Worm (Caenorhabditis elegans) whole organism, L1 larva: ENCODE data around the gene wago-5.
A peak's percentile ranks its signal among the peaks of the same experiment; 100 is the strongest.

Experiments used
- C04F5.9 ChIP-seq: sonication (generic microtip); optimal IDR thresholded peaks from 2 replicates; lab custom pipeline; 2016; ENCODE audit warnings: missing genetic modification characterization, missing compliant biosample characterization
- C16A3.4 ChIP-seq: fragments of 150-350 bp; optimal IDR thresholded peaks from 2 replicates; lab custom pipeline; 2014; ENCODE audit warnings: missing biosample characterization, missing genetic modification characterization
- C34B4.2 ChIP-seq: sonication (generic microtip); optimal IDR thresholded peaks from 2 replicates; lab custom pipeline; 2017; ENCODE audit warnings: mild to moderate bottlenecking, missing genetic modification characterization, missing compliant biosample characterization
- F16B12.6 ChIP-seq: fragments of 150-350 bp; optimal IDR thresholded peaks from 2 replicates; lab custom pipeline; 2014; ENCODE audit warnings: missing biosample characterization, missing genetic modification characterization
- Y116A8C.19 ChIP-seq: sonication (generic microtip); optimal IDR thresholded peaks from 2 replicates; lab custom pipeline; 2016; ENCODE audit warnings: missing compliant biosample characterization, missing genetic modification characterization, borderline replicate concordance
- aha-1 ChIP-seq: fragments of 150-350 bp; optimal IDR thresholded peaks from 2 replicates; lab custom pipeline; 2014; ENCODE audit warnings: missing biosample characterization, missing genetic modification characterization
- ceh-63 ChIP-seq: fragments of 200-800 bp; sonication (Bioruptor generic); optimal IDR thresholded peaks from 2 replicates; lab custom pipeline; 2018; ENCODE audit warnings: mild to moderate bottlenecking, missing genetic modification characterization, missing compliant biosample characterization
- ceh-8 ChIP-seq: fragments of 200-800 bp; sonication (Bioruptor generic); optimal IDR thresholded peaks from 2 replicates; lab custom pipeline; 2018; ENCODE audit warnings: mild to moderate bottlenecking, missing genetic modification characterization, moderate library complexity, missing compliant biosample characterization
- ceh-82 ChIP-seq, 3 experiments: fragments of 150-350 bp in 1 of 3; sonication (generic microtip) in 2 of 3; optimal IDR thresholded peaks; 2 replicates each; lab custom pipeline; 2014 to 2017; ENCODE audit warnings: missing biosample characterization in 3 of 3, missing genetic modification characterization in 3 of 3
- ces-1 ChIP-seq: fragments of 150-350 bp; optimal IDR thresholded peaks from 2 replicates; lab custom pipeline; 2014; ENCODE audit warnings: missing biosample characterization, missing genetic modification reagents, missing genetic modification characterization
- dpl-1 ChIP-seq, 3 experiments: fragments of 150-350 bp in 2 of 3; sonication (generic microtip) in 1 of 3; optimal IDR thresholded peaks; 2 replicates each; lab custom pipeline; 2014 to 2017; ENCODE audit warnings: missing biosample characterization in 3 of 3, missing genetic modification characterization in 3 of 3, missing genetic modification reagents in 3 of 3
- dsc-1 ChIP-seq: sonication (generic microtip); optimal IDR thresholded peaks from 2 replicates; lab custom pipeline; 2016; ENCODE audit warnings: mild to moderate bottlenecking, missing genetic modification characterization, missing compliant biosample characterization
- efl-1 ChIP-seq, 4 experiments: fragments of 150-350 bp; optimal IDR thresholded peaks in 3 of 4; peaks in 1 of 4; 1 replicate in 1 of 4; 2 replicates in 3 of 4; lab custom pipeline; 2014; ENCODE audit warnings: missing biosample characterization in 2 of 4, missing genetic modification characterization in 2 of 4, missing genetic modification reagents in 2 of 4
- egl-13 ChIP-seq: sonication (generic microtip); optimal IDR thresholded peaks from 2 replicates; lab custom pipeline; 2016; ENCODE audit warnings: missing genotype, missing genetic modification reagents, missing genetic modification characterization, missing compliant biosample characterization
- egl-27 ChIP-seq, 2 experiments: fragments of 150-350 bp in 1 of 2; sonication (generic microtip); optimal IDR thresholded peaks; 3 replicates each; lab custom pipeline; 2017 to 2018; ENCODE audit warnings: missing biosample characterization in 2 of 2, missing genetic modification characterization in 2 of 2, missing genetic modification reagents in 2 of 2
- elt-2 ChIP-seq: sonication (generic microtip); optimal IDR thresholded peaks from 2 replicates; lab custom pipeline; 2016; ENCODE audit warnings: missing genetic modification characterization, mild to moderate bottlenecking, inconsistent platforms, missing compliant biosample characterization, missing genetic modification reagents
- fkh-8 ChIP-seq: sonication (generic microtip); optimal IDR thresholded peaks from 2 replicates; lab custom pipeline; 2016; ENCODE audit warnings: mild to moderate bottlenecking, missing genetic modification characterization, missing compliant biosample characterization
- grh-1 ChIP-seq: fragments of 200-800 bp; sonication (Bioruptor generic); IDR thresholded peaks from 2 replicates; pipeline ENCODE4 v1.3.6; 2022; ENCODE audit warnings: missing genetic modification reagents, missing genetic modification characterization, missing compliant biosample characterization
- irx-1 ChIP-seq: sonication (generic microtip); optimal IDR thresholded peaks from 2 replicates; lab custom pipeline; 2016; ENCODE audit warnings: missing genetic modification characterization, missing compliant biosample characterization
- lin-14 ChIP-seq: fragments of 200-800 bp; sonication (Bioruptor generic); optimal IDR thresholded peaks from 2 replicates; lab custom pipeline; 2018; ENCODE audit warnings: mild to moderate bottlenecking, missing genetic modification characterization, moderate library complexity, missing compliant biosample characterization
- lin-35 ChIP-seq, 2 experiments: fragments of 150-350 bp; optimal IDR thresholded peaks; 2 replicates each; lab custom pipeline; 2014; ENCODE audit warnings: missing biosample characterization in 2 of 2, missing genetic modification characterization in 2 of 2, missing genetic modification reagents in 2 of 2
- lin-39 ChIP-seq: fragments of 150-350 bp; optimal IDR thresholded peaks from 2 replicates; lab custom pipeline; 2014; ENCODE audit warnings: missing biosample characterization, missing genetic modification reagents, missing genetic modification characterization
- lir-3 ChIP-seq: sonication (generic microtip); optimal IDR thresholded peaks from 2 replicates; lab custom pipeline; 2016; ENCODE audit warnings: mild to moderate bottlenecking, missing genetic modification characterization, moderate library complexity, missing compliant biosample characterization; ENCODE audit not compliant: poor library complexity
- lsy-2 ChIP-seq, 2 experiments: fragments of 150-350 bp; optimal IDR thresholded peaks; 2 replicates each; lab custom pipeline; 2014; ENCODE audit warnings: missing biosample characterization in 2 of 2, missing genetic modification characterization in 2 of 2
- mdl-1 ChIP-seq, 2 experiments: fragments of 150-350 bp; optimal IDR thresholded peaks; 2 replicates each; lab custom pipeline; 2014 to 2017; ENCODE audit warnings: missing biosample characterization in 2 of 2, missing genetic modification characterization in 2 of 2, inconsistent platforms in 1 of 2
- mef-2 ChIP-seq: fragments of 150-350 bp; optimal IDR thresholded peaks from 2 replicates; lab custom pipeline; 2014; ENCODE audit warnings: missing biosample characterization, missing genetic modification characterization
- mep-1 ChIP-seq: fragments of 150-350 bp; optimal IDR thresholded peaks from 2 replicates; lab custom pipeline; 2014; ENCODE audit warnings: missing biosample characterization, missing genetic modification characterization
- nhr-12 ChIP-seq: sonication (generic microtip); optimal IDR thresholded peaks from 2 replicates; lab custom pipeline; 2017; ENCODE audit warnings: missing biosample characterization, missing genetic modification characterization
- nhr-19 ChIP-seq: fragments of 200-800 bp; sonication (Bioruptor generic); conservative IDR thresholded peaks from 2 replicates; pipeline ENCODE4 v1.3.6; 2022; ENCODE audit warnings: missing genetic modification characterization, missing compliant biosample characterization
- nhr-28 ChIP-seq: fragments of 150-350 bp; optimal IDR thresholded peaks from 2 replicates; lab custom pipeline; 2014; ENCODE audit warnings: missing biosample characterization, missing genetic modification characterization
- nhr-47 ChIP-seq: sonication (generic microtip); optimal IDR thresholded peaks from 2 replicates; lab custom pipeline; 2016; ENCODE audit warnings: mild to moderate bottlenecking, missing genetic modification characterization, moderate library complexity, missing compliant biosample characterization
- nhr-71 ChIP-seq: sonication (generic microtip); optimal IDR thresholded peaks from 2 replicates; lab custom pipeline; 2016; ENCODE audit warnings: mild to moderate bottlenecking, missing genetic modification characterization, moderate library complexity, missing compliant biosample characterization
- nhr-85 ChIP-seq: sonication (generic microtip); peaks from one replicate; lab custom pipeline; 2016; ENCODE audit warnings: missing genetic modification characterization, inconsistent platforms, missing compliant biosample characterization
- rnt-1 ChIP-seq: sonication (generic microtip); optimal IDR thresholded peaks from 2 replicates; lab custom pipeline; 2016; ENCODE audit warnings: mild to moderate bottlenecking, missing genetic modification characterization, moderate library complexity, missing compliant biosample characterization
- snu-23 ChIP-seq: sonication (generic microtip); optimal IDR thresholded peaks from 2 replicates; lab custom pipeline; 2016; ENCODE audit warnings: missing genetic modification characterization, missing compliant biosample characterization
- sox-4 ChIP-seq: sonication (generic microtip); optimal IDR thresholded peaks from 2 replicates; lab custom pipeline; 2016; ENCODE audit warnings: missing genetic modification characterization, missing compliant biosample characterization
- sptf-1 ChIP-seq: fragments of 150-350 bp; optimal IDR thresholded peaks from 2 replicates; lab custom pipeline; 2014; ENCODE audit warnings: missing biosample characterization, missing genetic modification characterization
- sup-37 ChIP-seq: fragments of 200-800 bp; sonication (Bioruptor generic); optimal IDR thresholded peaks from 2 replicates; lab custom pipeline; 2018; ENCODE audit warnings: mild to moderate bottlenecking, missing genetic modification characterization, missing compliant biosample characterization
- swsn-7 ChIP-seq: sonication (generic microtip); optimal IDR thresholded peaks from 2 replicates; lab custom pipeline; 2016; ENCODE audit warnings: missing genetic modification characterization, missing compliant biosample characterization
- tbx-2 ChIP-seq: sonication (generic microtip); optimal IDR thresholded peaks from 2 replicates; lab custom pipeline; 2016; ENCODE audit warnings: missing genetic modification characterization, missing compliant biosample characterization
- unc-62 ChIP-seq: fragments of 150-350 bp; optimal IDR thresholded peaks from 2 replicates; lab custom pipeline; 2014; ENCODE audit warnings: missing biosample characterization, missing genetic modification reagents, missing genetic modification characterization
- unc-86 ChIP-seq: sonication (generic microtip); optimal IDR thresholded peaks from 2 replicates; lab custom pipeline; 2016; ENCODE audit warnings: missing genetic modification characterization, missing compliant biosample characterization
- unc-98 ChIP-seq: fragments of 200-800 bp; sonication (Bioruptor generic); IDR thresholded peaks from 2 replicates; pipeline ENCODE4 v1.3.6; 2022; ENCODE audit warnings: missing genetic modification characterization, missing compliant biosample characterization
- vab-15 ChIP-seq: sonication (generic microtip); optimal IDR thresholded peaks from 2 replicates; lab custom pipeline; 2017; ENCODE audit warnings: missing genotype, mild to moderate bottlenecking, missing genetic modification characterization, missing compliant biosample characterization
- xbp-1 ChIP-seq: sonication (generic microtip); optimal IDR thresholded peaks from 2 replicates; lab custom pipeline; 2016; ENCODE audit warnings: missing genetic modification characterization, missing compliant biosample characterization
- ztf-11 ChIP-seq, 2 experiments: sonication (generic microtip); optimal IDR thresholded peaks; 2 replicates each; lab custom pipeline; 2016 to 2017; ENCODE audit warnings: missing genetic modification characterization in 2 of 2, missing biosample characterization in 1 of 2, missing compliant biosample characterization in 1 of 2
- ztf-4 ChIP-seq: fragments of 150-350 bp; optimal IDR thresholded peaks from 2 replicates; lab custom pipeline; 2014; ENCODE audit warnings: missing biosample characterization, missing genetic modification characterization

wago-5 gene

ce11 chrII:5781935-5782921, 33.1 kb downstream of the wago-5 start, which contains the start of gene K05F1.6 (continued):
- TF ChIP-seq grh-1 (0 out of 2 replicates have a peak, but pooled peaks have one; percentile 45), unc-98 (0 out of 2 replicates have a peak, but pooled peaks have one; percentile 53), egl-13 (tag; lab: Kevin White, UChicago) (peak; percentile 44), dsc-1 (tag; lab: Kevin White, UChicago) (peak; percentile 70), ceh-8 (GFP tag; lab: Kevin White, UChicago) (peak; percentile 19), F16B12.6 (tag; lab: Kevin White, UChicago) (no peak), efl-1 (optimal IDR thresholded peaks at IDR 0.05; lab: Kevin White, UChicago) (peak; percentile 40 to 69), efl-1 (GFP tag; optimal IDR thresholded peaks at IDR 0.05 in 1 of 2; lab: Kevin White, UChicago) (peak in 1 of 2 experiments; percentile 94), ztf-11 (tag; optimal IDR thresholded peaks at IDR 0.05; lab: Kevin White, UChicago) (peak in 1 of 2 experiments; percentile 36), nhr-85 (tag; lab: Kevin White, UChicago) (peak; percentile 53), lin-39 (tag; lab: Kevin White, UChicago) (no peak), sptf-1 (tag; lab: Kevin White, UChicago) (no peak), lir-3 (no peak), nhr-12 (tag; lab: Kevin White, UChicago) (no peak), C34B4.2 (no peak), tbx-2 (peak; percentile 18), mef-2 (tag; lab: Kevin White, UChicago) (no peak), vab-15 (tag; lab: Kevin White, UChicago) (no peak)

- TF ChIP-seq lsy-2 (tag; optimal IDR thresholded peaks at IDR 0.05; lab: Kevin White, UChicago) (peak; percentile 10 to 53), ztf-4 (no peak), elt-2 (no peak), nhr-12 (tag; lab: Kevin White, UChicago) (no peak), fkh-8 (tag; lab: Kevin White, UChicago) (peak; percentile 47), xbp-1 (tag; lab: Kevin White, UChicago) (peak; percentile 31), swsn-7 (tag; lab: Kevin White, UChicago) (peak; percentile 38), nhr-71 (tag; lab: Kevin White, UChicago) (peak; percentile 51), lin-35 (GFP tag; optimal IDR thresholded peaks at IDR 0.05; lab: Kevin White, UChicago) (peak in 1 of 2 experiments; percentile 8), rnt-1 (tag; lab: Kevin White, UChicago) (peak; percentile 36), Y116A8C.19 (tag; lab: Kevin White, UChicago) (no peak), egl-13 (tag; lab: Kevin White, UChicago) (no peak), ceh-63 (peak; percentile 9), irx-1 (tag; lab: Kevin White, UChicago) (no peak), snu-23 (GFP tag; lab: Kevin White, UChicago) (peak; percentile 48), tbx-2 (peak; percentile 28), unc-62 (GFP tag; lab: Kevin White, UChicago) (no peak), nhr-47 (tag; lab: Kevin White, UChicago) (peak; percentile 51), unc-86 (tag; lab: Kevin White, UChicago) (peak; percentile 17), egl-27 (tag; optimal IDR thresholded peaks at IDR 0.05; lab: Kevin White, UChicago) (no peak), C34B4.2 (no peak), nhr-19 (GFP tag; lab: Robert Waterston, UW) (peak; percentile 17; the same call in 1 of the 2 replicates), lin-14 (GFP tag; lab: Kevin White, UChicago) (peak; percentile 88), ces-1 (GFP tag; lab: Kevin White, UChicago) (no peak), ceh-82 (tag; optimal IDR thresholded peaks at IDR 0.05; lab: Kevin White, UChicago) (peak in 2 of 3 experiments; percentile 22 to 55), C04F5.9 (no peak), mdl-1 (tag; optimal IDR thresholded peaks at IDR 0.05; lab: Kevin White, UChicago) (no peak), aha-1 (tag; lab: Kevin White, UChicago) (no peak), unc-98 (no peak), dpl-1 (GFP tag; optimal IDR thresholded peaks at IDR 0.05; lab: Kevin White, UChicago) (peak in 1 of 3 experiments; percentile 3), sox-4 (tag; lab: Kevin White, UChicago) (no peak), nhr-28 (tag; lab: Kevin White, UChicago) (no peak), ztf-11 (tag; optimal IDR thresholded peaks at IDR 0.05; lab: Kevin White, UChicago) (no peak), C16A3.4 (tag; lab: Kevin White, UChicago) (no peak), sup-37 (GFP tag; lab: Kevin White, UChicago) (no peak), mep-1 (tag; lab: Kevin White, UChicago) (peak; percentile 52)
Measured at ce11 chrII:5779866-5780265, 35.4 kb downstream of the wago-5 start.
